Worm (Caenorhabditis elegans) whole organism, young adult: ENCODE measurements around the gene T19D12.6.

Experiments
- aptf-3 ChIP-seq: fragments of 200-800 bp; sonication (Bioruptor generic); IDR thresholded peaks from 2 replicates; pipeline ENCODE4 v1.3.6; 2022; ENCODE audit warnings: missing genetic modification characterization, missing compliant biosample characterization
- egl-44 ChIP-seq: fragments of 200-800 bp; sonication (Bioruptor generic); IDR thresholded peaks from 2 replicates; pipeline ENCODE4 v1.3.6; 2022; ENCODE audit warnings: missing genetic modification reagents, missing genetic modification characterization, missing compliant biosample characterization
- lir-1 ChIP-seq: fragments of 200-800 bp; sonication (Bioruptor generic); conservative IDR thresholded peaks from 2 replicates; pipeline ENCODE4 v1.3.6; 2022; ENCODE audit warnings: missing genetic modification reagents, missing genetic modification characterization, missing compliant biosample characterization
- mcd-1 ChIP-seq: fragments of 200-800 bp; sonication (Bioruptor generic); IDR thresholded peaks from 2 replicates; pipeline ENCODE4 v1.3.6; 2022; ENCODE audit warnings: missing genetic modification reagents, missing genetic modification characterization, missing compliant biosample characterization
- nfya-2 ChIP-seq: fragments of 200-800 bp; sonication (Bioruptor generic); IDR thresholded peaks from 2 replicates; pipeline ENCODE4 v1.3.6; 2022; ENCODE audit warnings: missing genetic modification reagents, missing genetic modification characterization, missing compliant biosample characterization
- snpc-1.3 ChIP-seq: sonication (generic microtip); optimal IDR thresholded peaks from 2 replicates; lab custom pipeline; 2017; ENCODE audit warnings: missing genetic modification characterization, mild to moderate bottlenecking, missing compliant biosample characterization, antibody characterized with exemption, moderate library complexity, missing genotype, missing genetic modification reagents; ENCODE audit not compliant: insufficient read depth
- tlf-1 ChIP-seq: fragments of 200-800 bp; sonication (Bioruptor generic); optimal IDR thresholded peaks from 2 replicates; lab custom pipeline; 2018; ENCODE audit warnings: mild to moderate bottlenecking, missing genetic modification characterization, missing compliant biosample characterization
- xnd-1 ChIP-seq: sonication (generic microtip); optimal IDR thresholded peaks from 2 replicates; lab custom pipeline; 2016; ENCODE audit warnings: missing genotype, missing genetic modification reagents, missing genetic modification characterization, missing compliant biosample characterization
- zim-3 ChIP-seq: sonication (generic microtip); optimal IDR thresholded peaks from 2 replicates; lab custom pipeline; 2017; ENCODE audit warnings: mild to moderate bottlenecking, missing genetic modification characterization, moderate library complexity, missing compliant biosample characterization

DNA sequence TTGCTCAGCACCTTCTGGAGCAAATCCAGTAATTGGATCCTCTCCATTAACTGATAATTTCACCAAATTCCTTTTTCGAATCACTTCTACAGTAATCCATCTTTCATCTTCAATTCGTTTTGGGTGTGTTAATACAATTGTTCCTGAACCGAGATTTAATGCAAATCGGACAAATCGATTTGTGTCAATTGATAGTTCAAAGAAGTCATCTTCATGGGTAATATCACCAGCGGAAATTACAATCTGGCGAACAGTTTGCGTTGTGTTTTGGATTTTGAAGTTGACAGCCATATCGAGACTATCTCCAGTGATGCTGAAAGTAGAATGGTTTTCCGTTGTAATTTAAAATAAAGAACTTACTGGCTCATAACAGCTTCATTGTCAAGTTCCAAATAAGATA is 5.1 kb downstream of the T19D12.6 start:
- no peak for TF ChIP-seq zim-3 (tag; lab: Kevin White, UChicago)
- TF ChIP-seq aptf-3 (GFP tag; lab: Robert Waterston, UW): no peak
- no peak for TF ChIP-seq lir-1
- no peak for TF ChIP-seq nfya-2
- TF ChIP-seq xnd-1 (tag; lab: Kevin White, UChicago): no peak
- no peak for TF ChIP-seq egl-44 (GFP tag; lab: Robert Waterston, UW)
- TF ChIP-seq snpc-1.3: no peak
- TF ChIP-seq mcd-1 (GFP tag; lab: Robert Waterston, UW): no peak
- no peak for TF ChIP-seq tlf-1
